Fruit fly (Drosophila melanogaster) whole organism, prepupa: ENCODE results near the gene CG3224.

Experiments used
- CG1621 ChIP-seq: fragments of 200-800 bp; sonication (Bioruptor generic); optimal IDR thresholded peaks from 3 replicates; lab custom pipeline; 2018; ENCODE audit warnings: missing biosample characterization, mild to moderate bottlenecking, missing genetic modification characterization
- CG16779 ChIP-seq: fragments of 200-800 bp; sonication (Bioruptor generic); optimal IDR thresholded peaks from 3 replicates; lab custom pipeline; 2017; ENCODE audit warnings: missing biosample characterization, mild to moderate bottlenecking, missing genetic modification characterization
- CG6163 ChIP-seq: fragments of 200-800 bp; sonication (Bioruptor generic); IDR thresholded peaks from 3 replicates; pipeline ENCODE4 v1.3.6; 2022; ENCODE audit warnings: missing biosample characterization, missing genetic modification characterization
- CG8632 ChIP-seq: fragments of 200-800 bp; sonication (Bioruptor generic); optimal IDR thresholded peaks from 3 replicates; lab custom pipeline; 2016; ENCODE audit warnings: missing biosample characterization, missing genetic modification characterization
- Gug ChIP-seq: fragments of 200-800 bp; sonication (Bioruptor generic); IDR thresholded peaks from 2 replicates; pipeline ENCODE4 v1.3.6; 2022; ENCODE audit warnings: missing biosample characterization, missing genetic modification characterization
- Hr39 ChIP-seq: fragments of 200-800 bp; sonication (Bioruptor generic); optimal IDR thresholded peaks from 2 replicates; lab custom pipeline; 2016; ENCODE audit warnings: missing biosample characterization, missing genetic modification characterization
- eg ChIP-seq: fragments of 200-800 bp; sonication (Bioruptor generic); IDR thresholded peaks from 3 replicates; pipeline ENCODE4 v1.3.6; 2022; ENCODE audit warnings: missing biosample characterization, missing genetic modification characterization
- topi ChIP-seq: fragments of 200-800 bp; sonication (Bioruptor generic); optimal IDR thresholded peaks from 3 replicates; lab custom pipeline; 2016; ENCODE audit warnings: missing biosample characterization, missing genetic modification characterization

dm6 chrX:6708580-6709199 lies 47.4 kb upstream of the CG3224 start:
- TF ChIP-seq CG16779 (peak; percentile 30), CG1621 (tag; lab: Kevin White, UChicago) (no peak), Hr39 (GFP tag; lab: Kevin White, UChicago) (no peak), Gug (GFP tag; lab: Robert Waterston, UW) (no peak), eg (GFP tag; lab: Robert Waterston, UW) (no peak), topi (GFP tag; lab: Kevin White, UChicago) (no peak), CG8632 (GFP tag; lab: Kevin White, UChicago) (no peak), CG6163 (GFP tag; lab: Robert Waterston, UW) (no peak)
